Worm (Caenorhabditis elegans): ENCODE measurements around the gene mam-2.

The mam-2 gene

ce11 chrIV:9969081-9969480, 13.9 kb upstream of the mam-2 start, which contains the start of the genes kin-5 and C47E12.11:
TSS of gene kin-5 (minus strand) at chrIV:9969181.
TSS of gene C47E12.11 (plus strand) at chrIV:9969400.
- no peak for TF ChIP-seq nhr-2 (tag; optimal IDR thresholded peaks at IDR 0.05)
- no peak for TF ChIP-seq snpc-4 (tag; optimal IDR thresholded peaks at IDR 0.05)
- no peak for TF ChIP-seq unc-120 (tag; optimal IDR thresholded peaks at IDR 0.05; ENCODE audit: poor library complexity, severe bottlenecking)
- TF ChIP-seq M03D4.4 (tag; optimal IDR thresholded peaks at IDR 0.05): no peak
- no peak for TF ChIP-seq nhr-76 (tag; optimal IDR thresholded peaks at IDR 0.05)
- no peak for TF ChIP-seq elt-3 (tag; optimal IDR thresholded peaks at IDR 0.05)
- TF ChIP-seq bed-3 (GFP tag; optimal IDR thresholded peaks at IDR 0.05): no peak
- no peak for TF ChIP-seq blmp-1 (tag; optimal IDR thresholded peaks at IDR 0.05)
- no peak for TF ChIP-seq lin-13 (tag; optimal IDR thresholded peaks at IDR 0.05)
- no peak for TF ChIP-seq ces-1 (GFP tag; optimal IDR thresholded peaks at IDR 0.05)
- no peak for TF ChIP-seq mls-2 (tag; optimal IDR thresholded peaks at IDR 0.05)
- TF ChIP-seq flh-1 (GFP tag; optimal IDR thresholded peaks at IDR 0.05): no peak
- no peak for TF ChIP-seq mab-5 (tag; optimal IDR thresholded peaks at IDR 0.05)

DNA sequence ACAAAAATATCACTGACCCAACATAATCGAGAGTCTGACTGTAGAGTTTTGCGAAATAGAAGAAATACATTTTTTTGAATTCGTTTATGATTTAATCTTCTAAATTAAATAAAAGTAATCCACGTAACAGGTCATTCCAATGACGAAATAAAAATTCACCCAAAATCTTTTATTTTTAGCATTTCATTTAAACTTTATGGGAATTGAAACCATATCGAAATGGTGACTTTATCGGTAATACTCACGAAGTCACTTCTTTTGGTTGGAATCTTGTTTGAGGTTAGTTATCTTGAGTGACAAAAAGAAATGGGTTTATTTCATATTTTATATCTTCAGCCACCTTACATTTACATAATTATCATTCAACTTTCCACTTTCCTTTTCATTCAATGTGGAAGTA, 10.4 kb upstream of the mam-2 start, which contains the start of the genes C47E12.12 and C47E12.10:
TSS of gene C47E12.12 (minus strand) at position 101 of the 400 bp plus-strand sequence.
TSS of gene C47E12.10 (plus strand) at position 172 of the 400 bp plus-strand sequence.
- TF ChIP-seq sem-2 (GFP tag; optimal IDR thresholded peaks at IDR 0.05) (no peak), ztf-11 (tag; optimal IDR thresholded peaks at IDR 0.05) (no peak), tbx-8 (GFP tag; optimal IDR thresholded peaks at IDR 0.05) (no peak), mab-5 (tag; optimal IDR thresholded peaks at IDR 0.05) (no peak), hlh-1 (tag; optimal IDR thresholded peaks at IDR 0.05) (no peak), unc-39 (tag; optimal IDR thresholded peaks at IDR 0.05) (no peak), ces-1 (GFP tag; optimal IDR thresholded peaks at IDR 0.05) (no peak), lin-32 (GFP tag; optimal IDR thresholded peaks at IDR 0.05) (no peak), unc-120 (tag; optimal IDR thresholded peaks at IDR 0.05; ENCODE audit: poor library complexity, severe bottlenecking) (no peak), cnd-1 (tag; optimal IDR thresholded peaks at IDR 0.05) (no peak), drap-1 (GFP tag; optimal IDR thresholded peaks at IDR 0.05) (no peak), M03D4.4 (tag; optimal IDR thresholded peaks at IDR 0.05) (no peak), pha-4 (tag; optimal IDR thresholded peaks at IDR 0.05) (no peak), ceh-83 (GFP tag; optimal IDR thresholded peaks at IDR 0.05) (no peak)

DNA sequence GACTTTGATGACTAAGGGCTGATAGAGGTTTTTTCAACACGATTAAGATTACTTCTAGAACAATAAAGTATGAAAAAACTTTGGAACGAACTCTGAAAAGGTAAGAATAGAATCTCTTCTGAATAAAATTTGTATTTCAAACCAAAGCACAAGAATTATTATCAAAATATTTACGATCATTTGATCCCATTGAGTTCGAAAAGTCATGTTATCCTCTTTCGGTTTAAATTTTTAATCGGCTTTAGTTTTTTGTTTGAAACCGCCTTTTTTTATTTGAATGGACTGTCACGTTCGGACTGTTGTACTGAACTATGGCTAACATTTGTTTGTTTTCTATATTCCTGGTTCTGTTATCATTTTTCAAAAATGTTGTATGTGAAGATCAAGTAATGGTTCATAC, 8.6 kb upstream of the mam-2 start, which contains the start of gene C47E12.9:
TSS of gene C47E12.9 (plus strand) at position 301 of the 400 bp plus-strand sequence.
- TF ChIP-seq lin-32 (GFP tag; optimal IDR thresholded peaks at IDR 0.05): no peak
- TF ChIP-seq drap-1 (GFP tag; optimal IDR thresholded peaks at IDR 0.05): no peak
- TF ChIP-seq M03D4.4 (tag; optimal IDR thresholded peaks at IDR 0.05): no peak
- TF ChIP-seq nhr-2 (tag; optimal IDR thresholded peaks at IDR 0.05): no peak
- TF ChIP-seq unc-120 (tag; optimal IDR thresholded peaks at IDR 0.05; ENCODE audit: poor library complexity, severe bottlenecking): no peak
- no peak for TF ChIP-seq unc-39 (tag; optimal IDR thresholded peaks at IDR 0.05)
- TF ChIP-seq nhr-237 (tag; optimal IDR thresholded peaks at IDR 0.05): no peak
- no peak for TF ChIP-seq snpc-4 (tag; optimal IDR thresholded peaks at IDR 0.05)
- TF ChIP-seq mab-5 (tag; optimal IDR thresholded peaks at IDR 0.05): no peak
- no peak for TF ChIP-seq unc-62 (GFP tag; optimal IDR thresholded peaks at IDR 0.05)
- no peak for TF ChIP-seq ztf-11 (tag; optimal IDR thresholded peaks at IDR 0.05)
- no peak for TF ChIP-seq sptf-1 (tag; optimal IDR thresholded peaks at IDR 0.05)
- no peak for TF ChIP-seq bed-3 (GFP tag; optimal IDR thresholded peaks at IDR 0.05)
- TF ChIP-seq ceh-43 (GFP tag; optimal IDR thresholded peaks at IDR 0.05): no peak
- no peak for TF ChIP-seq mep-1 (tag; optimal IDR thresholded peaks at IDR 0.05)
- TF ChIP-seq tbx-8 (GFP tag; optimal IDR thresholded peaks at IDR 0.05): no peak
- TF ChIP-seq nhr-76 (tag; optimal IDR thresholded peaks at IDR 0.05): no peak

DNA sequence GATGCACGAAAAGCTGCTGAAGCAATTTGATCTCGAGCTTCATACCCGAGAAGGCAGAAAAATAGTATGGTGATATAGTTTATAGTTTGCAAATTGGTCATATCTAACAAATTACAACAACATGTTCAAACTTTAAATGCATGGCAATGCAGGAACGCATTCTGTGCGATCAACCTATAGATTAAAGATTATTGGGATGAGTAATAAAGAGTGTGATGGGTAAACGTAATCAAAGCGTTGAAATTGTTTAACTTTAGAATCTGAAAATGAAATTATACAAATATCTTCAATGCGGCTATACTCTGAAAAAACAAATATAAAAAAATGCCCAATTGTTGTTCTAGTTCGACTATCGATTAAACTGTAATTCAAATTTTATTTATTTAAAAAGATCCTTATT, 6.7 kb upstream of the mam-2 start, which contains the start of gene C47E12.14:
TSS of gene C47E12.14 (minus strand) at position 101 of the 400 bp plus-strand sequence.
- no peak for TF ChIP-seq tbx-8 (GFP tag; optimal IDR thresholded peaks at IDR 0.05)
- no peak for TF ChIP-seq mls-2 (tag; optimal IDR thresholded peaks at IDR 0.05)
- TF ChIP-seq ham-2 (GFP tag; optimal IDR thresholded peaks at IDR 0.05): no peak
- no peak for TF ChIP-seq nhr-12 (tag; optimal IDR thresholded peaks at IDR 0.05)
- no peak for TF ChIP-seq unc-39 (tag; optimal IDR thresholded peaks at IDR 0.05)
- no peak for TF ChIP-seq snpc-4 (tag; optimal IDR thresholded peaks at IDR 0.05)
- TF ChIP-seq ceh-43 (GFP tag; optimal IDR thresholded peaks at IDR 0.05): no peak
- no peak for TF ChIP-seq M03D4.4 (tag; optimal IDR thresholded peaks at IDR 0.05)
- TF ChIP-seq ces-1 (GFP tag; optimal IDR thresholded peaks at IDR 0.05): no peak
- no peak for TF ChIP-seq drap-1 (GFP tag; optimal IDR thresholded peaks at IDR 0.05)
- no peak for TF ChIP-seq pha-4 (tag; optimal IDR thresholded peaks at IDR 0.05)

Data from whole organism, mixed stage, embryonic.